Worm (Caenorhabditis elegans): ENCODE results near the gene F47D12.3.

The F47D12.3 gene

DNA sequence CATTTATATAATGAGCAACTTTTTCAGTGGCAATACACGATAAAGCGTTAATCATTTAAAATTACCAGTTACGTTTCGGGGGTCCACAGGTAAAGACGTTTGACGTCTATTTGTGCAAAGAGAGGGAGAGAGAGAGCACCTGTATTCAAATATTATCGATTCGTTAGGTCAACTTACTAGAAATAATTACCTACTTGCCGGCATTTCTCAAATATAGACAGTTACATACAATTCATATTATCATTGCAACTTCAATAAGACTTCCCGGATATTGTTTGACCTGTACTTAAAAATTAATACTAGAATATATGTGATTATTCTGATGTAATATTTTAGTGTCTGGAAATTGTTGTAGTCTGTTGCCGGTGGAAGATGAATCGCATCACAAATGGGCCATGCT is 12.4 kb upstream of the F47D12.3 start, which contains the start of gene gadr-3:
gadr-3 (minus strand) TSS at position 101 of the 400 bp plus-strand sequence.
- TF ChIP-seq hmg-4 (GFP tag; optimal IDR thresholded peaks at IDR 0.05): no peak
- no peak for TF ChIP-seq ceh-36 (tag; optimal IDR thresholded peaks at IDR 0.05)
- no peak for TF ChIP-seq pes-1 (GFP tag; IDR thresholded peaks at IDR 0.05)
- TF ChIP-seq tbx-37 (GFP tag; conservative IDR thresholded peaks at IDR 0.05): no peak
- no peak for TF ChIP-seq B0310.2 (tag; optimal IDR thresholded peaks at IDR 0.05)
- no peak for TF ChIP-seq tra-4 (tag; optimal IDR thresholded peaks at IDR 0.05)
- no peak for TF ChIP-seq ama-1 (optimal IDR thresholded peaks at IDR 0.05)
- no peak for TF ChIP-seq ets-7 (tag; optimal IDR thresholded peaks at IDR 0.05)

DNA sequence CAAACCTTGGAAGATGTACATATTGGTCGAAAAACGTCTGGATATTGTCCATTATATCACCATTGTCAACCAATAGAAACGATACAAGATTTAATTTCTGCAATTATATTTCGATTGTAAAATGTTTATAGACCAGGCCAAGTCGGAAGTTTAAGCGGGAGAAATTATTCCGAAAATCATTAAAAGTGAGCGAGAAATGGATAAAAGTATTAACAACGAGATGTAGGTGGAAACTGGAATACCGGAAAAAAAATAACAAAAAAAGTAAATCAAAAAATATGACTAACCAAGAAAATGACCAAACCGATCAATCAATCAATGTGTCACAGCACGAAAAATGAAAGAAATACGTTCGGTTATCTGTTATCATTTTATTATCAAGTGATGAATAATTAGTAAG is 11.1 kb upstream of the F47D12.3 start, which contains the start of gene F47D12.6:
F47D12.6 (minus strand) TSS at position 101 of the 400 bp plus-strand sequence.
- TF ChIP-seq sea-1 (GFP tag; conservative IDR thresholded peaks at IDR 0.05) (no peak), tbx-11 (GFP tag; IDR thresholded peaks at IDR 0.05) (no peak), ama-1 (optimal IDR thresholded peaks at IDR 0.05) (no peak), pes-1 (GFP tag; IDR thresholded peaks at IDR 0.05) (no peak), scrt-1 (GFP tag; IDR thresholded peaks at IDR 0.05) (no peak), aly-1 (tag; optimal IDR thresholded peaks at IDR 0.05) (no peak), B0310.2 (tag; optimal IDR thresholded peaks at IDR 0.05) (no peak)

DNA sequence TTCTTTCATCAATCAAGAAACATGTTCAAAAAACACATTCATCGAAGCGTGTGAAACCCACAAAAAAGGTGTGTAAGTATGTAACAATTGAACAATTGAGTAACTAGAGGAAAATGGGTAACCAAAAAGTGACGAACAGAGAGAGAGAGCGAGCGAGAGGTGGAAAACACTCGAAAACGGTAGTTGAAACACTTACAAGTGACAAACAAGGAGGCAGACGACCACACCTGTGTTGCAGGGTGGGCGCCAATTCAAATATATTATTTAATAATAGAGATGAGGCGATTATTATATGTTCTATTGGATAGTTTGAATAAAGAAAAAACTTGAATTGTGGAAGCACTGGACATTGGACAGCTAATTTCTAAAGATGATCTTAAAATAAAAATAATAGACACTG is 8.9 kb upstream of the F47D12.3 start:
- TF ChIP-seq tbx-37 (GFP tag; conservative IDR thresholded peaks at IDR 0.05): no peak
- TF ChIP-seq B0310.2 (tag; optimal IDR thresholded peaks at IDR 0.05): no peak
- TF ChIP-seq scrt-1 (GFP tag; IDR thresholded peaks at IDR 0.05): no peak
- no peak for TF ChIP-seq aly-1 (tag; optimal IDR thresholded peaks at IDR 0.05)
- TF ChIP-seq ceh-13 (GFP tag; optimal IDR thresholded peaks at IDR 0.05): no peak
- TF ChIP-seq tbx-11 (GFP tag; IDR thresholded peaks at IDR 0.05): no peak
- TF ChIP-seq hmg-4 (GFP tag; optimal IDR thresholded peaks at IDR 0.05): no peak
- TF ChIP-seq hmbx-1 (tag; optimal IDR thresholded peaks at IDR 0.05): no peak
- no peak for TF ChIP-seq pes-1 (GFP tag; IDR thresholded peaks at IDR 0.05)
- TF ChIP-seq tra-4 (tag; optimal IDR thresholded peaks at IDR 0.05): no peak
- TF ChIP-seq F13C5.2 (tag; optimal IDR thresholded peaks at IDR 0.05): no peak
- no peak for TF ChIP-seq ama-1 (optimal IDR thresholded peaks at IDR 0.05)
- no peak for TF ChIP-seq flt-1 (GFP tag; IDR thresholded peaks at IDR 0.05)
- TF ChIP-seq ceh-36 (tag; optimal IDR thresholded peaks at IDR 0.05): no peak
- no peak for TF ChIP-seq hnd-1 (tag; optimal IDR thresholded peaks at IDR 0.05)
- TF ChIP-seq ets-7 (tag; optimal IDR thresholded peaks at IDR 0.05): no peak
- no peak for TF ChIP-seq sea-1 (GFP tag; conservative IDR thresholded peaks at IDR 0.05)

DNA sequence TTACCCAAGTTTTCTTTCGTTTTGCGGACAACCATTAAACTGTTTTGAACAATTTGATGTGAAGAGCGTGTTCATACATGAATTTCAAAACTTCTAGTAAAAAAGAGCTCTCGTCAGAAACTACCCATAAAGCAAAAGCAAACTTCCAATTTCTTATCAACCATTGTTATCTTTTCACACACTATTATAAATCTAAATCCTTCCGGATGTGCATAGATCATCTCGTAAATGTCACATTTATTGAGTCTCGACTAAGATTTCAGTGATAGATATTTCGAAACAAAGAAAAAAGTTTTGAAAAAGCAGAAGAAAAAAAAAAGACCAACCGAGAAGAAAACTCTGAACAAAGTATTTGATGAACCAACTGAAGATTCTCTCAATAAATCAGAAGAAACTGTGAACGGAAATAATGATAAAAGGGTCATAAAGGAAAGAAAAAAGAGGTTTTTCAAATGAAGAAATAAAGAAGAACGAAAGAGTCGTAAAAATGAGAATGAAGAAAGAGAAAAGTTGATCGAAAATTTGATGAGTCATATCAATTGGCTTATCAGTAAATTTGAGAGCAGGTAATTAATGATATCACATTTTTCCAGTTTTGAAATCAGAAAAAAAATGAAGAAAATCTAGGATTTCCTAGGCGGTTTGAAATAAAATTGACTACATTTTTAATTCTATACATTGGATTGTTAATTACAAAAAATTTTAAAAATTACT is 7.6 kb upstream of the F47D12.3 start:
- TF ChIP-seq ets-7 (tag; optimal IDR thresholded peaks at IDR 0.05) (no peak), sea-1 (GFP tag; conservative IDR thresholded peaks at IDR 0.05) (no peak), hmbx-1 (tag; optimal IDR thresholded peaks at IDR 0.05) (no peak), tbx-11 (GFP tag; IDR thresholded peaks at IDR 0.05) (no peak), tra-4 (tag; optimal IDR thresholded peaks at IDR 0.05) (no peak), hmg-4 (GFP tag; optimal IDR thresholded peaks at IDR 0.05) (no peak), B0310.2 (tag; optimal IDR thresholded peaks at IDR 0.05) (no peak), flt-1 (GFP tag; IDR thresholded peaks at IDR 0.05) (no peak), aly-1 (tag; optimal IDR thresholded peaks at IDR 0.05) (no peak), hnd-1 (tag; optimal IDR thresholded peaks at IDR 0.05) (no peak), scrt-1 (GFP tag; IDR thresholded peaks at IDR 0.05) (no peak), ceh-36 (tag; optimal IDR thresholded peaks at IDR 0.05) (no peak), pes-1 (GFP tag; IDR thresholded peaks at IDR 0.05) (no peak), ceh-13 (GFP tag; optimal IDR thresholded peaks at IDR 0.05) (no peak), ama-1 (optimal IDR thresholded peaks at IDR 0.05) (no peak), F13C5.2 (tag; optimal IDR thresholded peaks at IDR 0.05) (no peak), tbx-37 (GFP tag; conservative IDR thresholded peaks at IDR 0.05) (no peak)

DNA sequence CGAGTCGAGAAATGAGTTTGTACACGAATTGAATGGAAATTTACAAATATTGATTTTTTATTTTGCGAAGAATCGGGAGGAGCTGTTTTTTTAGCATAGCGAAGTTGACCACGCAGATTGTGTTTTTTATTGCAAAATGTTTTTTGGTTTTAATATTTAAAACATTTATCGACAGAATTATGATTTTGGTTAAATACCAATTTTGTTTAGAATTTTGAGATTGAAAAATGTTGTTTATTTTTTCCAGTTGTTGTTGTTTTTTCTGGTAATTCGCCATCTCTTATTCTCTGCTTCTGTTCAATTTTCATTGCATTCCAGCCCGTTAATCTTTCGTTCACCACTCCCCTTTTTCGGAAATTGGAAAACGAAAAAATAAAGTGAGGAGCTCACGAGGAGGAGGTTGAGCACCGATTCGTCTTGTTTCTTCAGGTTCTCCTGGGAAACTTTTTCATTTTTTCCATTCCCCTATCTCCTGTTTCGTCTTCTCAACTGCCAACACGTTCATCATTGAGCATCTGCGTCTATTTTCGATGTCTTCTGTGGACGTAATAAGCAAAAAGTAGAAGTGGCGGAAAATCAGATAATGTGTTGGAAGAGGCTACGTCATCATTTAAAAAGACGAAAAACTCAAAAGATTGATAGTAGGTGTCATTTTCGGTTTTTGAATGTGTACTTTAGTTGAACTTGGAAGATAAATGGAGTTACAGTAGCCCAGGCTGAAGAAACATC is 2.1 kb upstream of the F47D12.3 start, which contains the start of gene F47D12.7:
F47D12.7 (minus strand) TSS at position 51 of the 729 bp plus-strand sequence.
- no peak for TF ChIP-seq tra-4 (tag; optimal IDR thresholded peaks at IDR 0.05)
- no peak for TF ChIP-seq pes-1 (GFP tag; IDR thresholded peaks at IDR 0.05)
- no peak for TF ChIP-seq flt-1 (GFP tag; IDR thresholded peaks at IDR 0.05)
- no peak for TF ChIP-seq ets-7 (tag; optimal IDR thresholded peaks at IDR 0.05)
- TF ChIP-seq tbx-11 (GFP tag; IDR thresholded peaks at IDR 0.05): no peak

DNA sequence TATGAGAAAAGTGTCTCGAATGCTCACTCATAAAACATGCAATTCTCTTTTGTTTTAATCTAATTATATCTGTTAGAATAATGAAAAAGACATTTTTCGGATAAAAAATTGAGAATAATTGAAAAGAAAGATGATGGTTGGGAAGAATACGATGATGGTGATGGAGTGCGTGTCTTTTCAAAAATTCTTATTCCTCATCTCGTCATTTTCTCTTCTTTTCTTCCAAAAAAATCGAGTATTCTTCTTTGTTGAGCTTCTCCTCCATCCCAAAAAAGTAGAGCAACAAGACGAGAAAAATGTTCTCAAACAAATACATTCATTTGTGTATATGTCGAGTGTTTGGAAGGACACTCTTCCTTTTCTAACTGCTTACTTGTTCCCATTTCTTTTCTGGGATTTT is 662 bp upstream of the F47D12.3 start:
- no peak for TF ChIP-seq ets-7 (tag; optimal IDR thresholded peaks at IDR 0.05)
- no peak for TF ChIP-seq tra-4 (tag; optimal IDR thresholded peaks at IDR 0.05)
- TF ChIP-seq ama-1 (optimal IDR thresholded peaks at IDR 0.05): no peak
- no peak for TF ChIP-seq hmbx-1 (tag; optimal IDR thresholded peaks at IDR 0.05)

DNA sequence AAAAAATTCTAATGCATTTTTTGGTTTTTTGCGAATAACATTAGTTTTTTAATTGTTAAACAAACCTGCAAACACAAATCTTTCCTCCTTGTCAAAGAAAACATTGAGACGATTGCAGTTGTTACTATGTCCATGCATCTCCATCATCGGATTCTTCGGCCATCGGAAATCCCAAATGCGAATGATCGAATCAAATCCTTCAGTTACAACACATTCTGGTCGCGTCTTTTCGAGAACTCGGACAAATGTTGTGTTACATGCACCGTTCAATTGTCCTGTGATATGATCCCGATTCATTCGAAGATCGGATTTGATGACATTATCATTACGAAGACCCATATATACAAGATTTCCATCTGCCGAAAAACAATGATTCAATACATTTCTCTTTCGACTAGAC is 2.0 kb downstream of the F47D12.3 start:
- TF ChIP-seq tbx-37 (GFP tag; conservative IDR thresholded peaks at IDR 0.05): no peak
- no peak for TF ChIP-seq hmg-4 (GFP tag; optimal IDR thresholded peaks at IDR 0.05)
- no peak for TF ChIP-seq tra-4 (tag; optimal IDR thresholded peaks at IDR 0.05)
- no peak for TF ChIP-seq ceh-13 (GFP tag; optimal IDR thresholded peaks at IDR 0.05)
- no peak for TF ChIP-seq hnd-1 (tag; optimal IDR thresholded peaks at IDR 0.05)
- no peak for TF ChIP-seq pes-1 (GFP tag; IDR thresholded peaks at IDR 0.05)
- TF ChIP-seq B0310.2 (tag; optimal IDR thresholded peaks at IDR 0.05): no peak
- no peak for TF ChIP-seq ets-7 (tag; optimal IDR thresholded peaks at IDR 0.05)
- no peak for TF ChIP-seq F13C5.2 (tag; optimal IDR thresholded peaks at IDR 0.05)
- TF ChIP-seq ceh-36 (tag; optimal IDR thresholded peaks at IDR 0.05): no peak
- no peak for TF ChIP-seq flt-1 (GFP tag; IDR thresholded peaks at IDR 0.05)
- TF ChIP-seq sea-1 (GFP tag; conservative IDR thresholded peaks at IDR 0.05): no peak
- TF ChIP-seq ama-1 (optimal IDR thresholded peaks at IDR 0.05): no peak
- no peak for TF ChIP-seq tbx-11 (GFP tag; IDR thresholded peaks at IDR 0.05)
- TF ChIP-seq hmbx-1 (tag; optimal IDR thresholded peaks at IDR 0.05): no peak
- no peak for TF ChIP-seq aly-1 (tag; optimal IDR thresholded peaks at IDR 0.05)
- TF ChIP-seq scrt-1 (GFP tag; IDR thresholded peaks at IDR 0.05): no peak
